Worm (Caenorhabditis elegans) whole organism, L2 larva: ENCODE data around the gene mdt-28.

Experiments used
- C34F6.9 ChIP-seq: fragments of 150-350 bp; optimal IDR thresholded peaks from 2 replicates; lab custom pipeline; 2014; ENCODE audit warnings: missing biosample characterization, missing genetic modification characterization
- F13H6.1 ChIP-seq: sonication (generic microtip); optimal IDR thresholded peaks from 2 replicates; lab custom pipeline; 2016; ENCODE audit warnings: missing genetic modification characterization, missing compliant biosample characterization
- ZK546.5 ChIP-seq: sonication (generic microtip); optimal IDR thresholded peaks from 2 replicates; lab custom pipeline; 2017; ENCODE audit warnings: missing biosample characterization, missing genetic modification characterization
- alr-1 ChIP-seq: fragments of 150-350 bp; optimal IDR thresholded peaks from 2 replicates; lab custom pipeline; 2014; ENCODE audit warnings: missing biosample characterization, missing genetic modification characterization
- aly-2 ChIP-seq: fragments of 150-350 bp; optimal IDR thresholded peaks from 2 replicates; lab custom pipeline; 2014; ENCODE audit warnings: missing biosample characterization, missing genetic modification characterization
- ama-1 ChIP-seq: fragments of 150-350 bp; optimal IDR thresholded peaks from 2 replicates; lab custom pipeline; 2018; ENCODE audit warnings: inconsistent platforms
- blmp-1 ChIP-seq: sonication (generic microtip); optimal IDR thresholded peaks from 2 replicates; lab custom pipeline; 2017; ENCODE audit warnings: missing genetic modification characterization, mild to moderate bottlenecking, missing compliant biosample characterization, antibody characterized with exemption, moderate library complexity; ENCODE audit not compliant: insufficient read depth
- ceh-16 ChIP-seq: fragments of 150-350 bp; optimal IDR thresholded peaks from 2 replicates; lab custom pipeline; 2014; ENCODE audit warnings: missing biosample characterization, missing genetic modification characterization
- ceh-82 ChIP-seq: fragments of 150-350 bp; optimal IDR thresholded peaks from 2 replicates; lab custom pipeline; 2014; ENCODE audit warnings: missing biosample characterization, missing genetic modification characterization
- crh-2 ChIP-seq: sonication (generic microtip); optimal IDR thresholded peaks from 2 replicates; lab custom pipeline; 2017; ENCODE audit warnings: missing biosample characterization, missing genetic modification characterization
- egl-27 ChIP-seq: sonication (generic microtip); optimal IDR thresholded peaks from 3 replicates; lab custom pipeline; 2017; ENCODE audit warnings: missing biosample characterization, missing genetic modification reagents, missing genetic modification characterization
- elt-1 ChIP-seq: fragments of 150-350 bp; optimal IDR thresholded peaks from 2 replicates; lab custom pipeline; 2014; ENCODE audit warnings: missing biosample characterization, missing genetic modification characterization
- gmeb-1 ChIP-seq: fragments of 150-350 bp; optimal IDR thresholded peaks from 2 replicates; lab custom pipeline; 2014; ENCODE audit warnings: missing biosample characterization, missing genetic modification characterization
- lin-11 ChIP-seq: fragments of 150-350 bp; sonication (generic microtip); optimal IDR thresholded peaks from 2 replicates; lab custom pipeline; 2014; ENCODE audit warnings: missing biosample characterization, missing genetic modification characterization, inconsistent platforms, mixed read lengths
- lin-13 ChIP-seq: fragments of 150-350 bp; optimal IDR thresholded peaks from 2 replicates; lab custom pipeline; 2014; ENCODE audit warnings: missing biosample characterization, missing genetic modification reagents, missing genetic modification characterization
- lin-39 ChIP-seq: fragments of 150-350 bp; optimal IDR thresholded peaks from 2 replicates; lab custom pipeline; 2014; ENCODE audit warnings: missing biosample characterization, missing genetic modification reagents, missing genetic modification characterization
- lsy-2 ChIP-seq, 2 experiments: fragments of 150-350 bp in 1 of 2; sonication (generic microtip) in 1 of 2; optimal IDR thresholded peaks; 2 replicates each; lab custom pipeline; 2014 to 2017; ENCODE audit warnings: missing biosample characterization in 2 of 2, missing genetic modification characterization in 2 of 2
- mbf-1 ChIP-seq: sonication (generic microtip); optimal IDR thresholded peaks from 2 replicates; lab custom pipeline; 2017; ENCODE audit warnings: missing biosample characterization, missing genetic modification characterization
- mdl-1 ChIP-seq, 2 experiments: fragments of 150-350 bp in 1 of 2; sonication (generic microtip) in 1 of 2; optimal IDR thresholded peaks; 2 replicates each; lab custom pipeline; 2017; ENCODE audit warnings: missing biosample characterization in 2 of 2, missing genetic modification characterization in 2 of 2
- nhr-11 ChIP-seq: fragments of 150-350 bp; optimal IDR thresholded peaks from 2 replicates; lab custom pipeline; 2014; ENCODE audit warnings: missing biosample characterization, missing genetic modification characterization
- nhr-12 ChIP-seq: fragments of 150-350 bp; optimal IDR thresholded peaks from 2 replicates; lab custom pipeline; 2014; ENCODE audit warnings: missing biosample characterization, missing genetic modification characterization
- nhr-129 ChIP-seq: fragments of 150-350 bp; optimal IDR thresholded peaks from 2 replicates; lab custom pipeline; 2014; ENCODE audit warnings: missing biosample characterization, missing genetic modification characterization
- nhr-237 ChIP-seq: fragments of 150-350 bp; optimal IDR thresholded peaks from 2 replicates; lab custom pipeline; 2014; ENCODE audit warnings: missing biosample characterization, missing genetic modification characterization
- nhr-6 ChIP-seq: fragments of 150-350 bp; optimal IDR thresholded peaks from 2 replicates; lab custom pipeline; 2014; ENCODE audit warnings: missing biosample characterization, missing genetic modification characterization
- sma-3 ChIP-seq: sonication (generic microtip); optimal IDR thresholded peaks from 2 replicates; lab custom pipeline; 2016; ENCODE audit warnings: missing genetic modification reagents, missing genetic modification characterization, missing compliant biosample characterization
- sma-9 ChIP-seq, 2 experiments: fragments of 150-350 bp in 1 of 2; sonication (generic microtip) in 1 of 2; optimal IDR thresholded peaks; 2 replicates each; lab custom pipeline; 2014 to 2016; ENCODE audit warnings: missing genetic modification characterization in 2 of 2, mild to moderate bottlenecking in 1 of 2, missing biosample characterization in 1 of 2, missing compliant biosample characterization in 1 of 2, missing genetic modification reagents in 1 of 2, moderate library complexity in 1 of 2
- snpc-4 ChIP-seq: fragments of 150-350 bp; optimal IDR thresholded peaks from 2 replicates; lab custom pipeline; 2014; ENCODE audit warnings: missing biosample characterization, missing genetic modification characterization
- unc-39 ChIP-seq: fragments of 150-350 bp; optimal IDR thresholded peaks from 2 replicates; lab custom pipeline; 2014; ENCODE audit warnings: missing biosample characterization, missing genetic modification characterization
- unc-55 ChIP-seq: fragments of 150-350 bp; sonication (generic microtip); optimal IDR thresholded peaks from 3 replicates; lab custom pipeline; 2014; ENCODE audit warnings: missing biosample characterization, missing genetic modification reagents, missing genetic modification characterization
- unc-62 ChIP-seq: fragments of 150-350 bp; optimal IDR thresholded peaks from 2 replicates; lab custom pipeline; 2014; ENCODE audit warnings: missing biosample characterization, missing genetic modification reagents, missing genetic modification characterization
- zag-1 ChIP-seq: fragments of 150-350 bp; optimal IDR thresholded peaks from 2 replicates; lab custom pipeline; 2014; ENCODE audit warnings: missing biosample characterization, missing genetic modification characterization
- ztf-1 ChIP-seq: fragments of 200-800 bp; sonication (Bioruptor generic); conservative IDR thresholded peaks from 2 replicates; pipeline ENCODE4 v1.3.6; 2022; ENCODE audit warnings: missing genetic modification characterization, missing compliant biosample characterization
- ztf-4 ChIP-seq: fragments of 150-350 bp; optimal IDR thresholded peaks from 2 replicates; lab custom pipeline; 2014; ENCODE audit warnings: missing biosample characterization, missing genetic modification characterization

Gene mdt-28

ce11 chrV:15563477-15563876 is 11.7 kb downstream of the mdt-28 start:
- TF ChIP-seq sma-3 (GFP tag; lab: Kevin White, UChicago) = no peak
- TF ChIP-seq alr-1 (tag; lab: Kevin White, UChicago) = no peak
- TF ChIP-seq crh-2 (tag; lab: Kevin White, UChicago) = no peak
- no peak for TF ChIP-seq lin-39 (tag; lab: Kevin White, UChicago)
- no peak for TF ChIP-seq egl-27 (tag; lab: Kevin White, UChicago)
- TF ChIP-seq ceh-82 (tag; lab: Kevin White, UChicago) = no peak
- no peak for TF ChIP-seq C34F6.9 (tag; lab: Kevin White, UChicago)
- no peak for TF ChIP-seq ama-1 (lab: Kevin White, UChicago)
- TF ChIP-seq unc-62 (GFP tag; lab: Kevin White, UChicago) = no peak
- TF ChIP-seq unc-39 (tag; lab: Kevin White, UChicago) = no peak
- TF ChIP-seq nhr-11 = no peak
- TF ChIP-seq elt-1 (tag; lab: Kevin White, UChicago) = no peak
- TF ChIP-seq snpc-4 (tag; lab: Kevin White, UChicago) = no peak
- no peak for TF ChIP-seq blmp-1 (tag; lab: Kevin White, UChicago)
- TF ChIP-seq mdl-1 (tag; optimal IDR thresholded peaks at IDR 0.05; lab: Kevin White, UChicago) = no peak
- TF ChIP-seq, all 48 proteins: peak for 0

ce11 chrV:15562541-15562940 is 12.7 kb downstream of the mdt-28 start:
- no peak for TF ChIP-seq ztf-1 (GFP tag; lab: Robert Waterston, UW)

ce11 chrV:15559729-15560128 is 15.5 kb downstream of the mdt-28 start:
- TF ChIP-seq ztf-4 = no peak
- no peak for TF ChIP-seq ceh-16 (tag; lab: Kevin White, UChicago)
- no peak for TF ChIP-seq nhr-6 (tag; lab: Kevin White, UChicago)
- no peak for TF ChIP-seq nhr-12
- TF ChIP-seq gmeb-1 (tag; lab: Kevin White, UChicago) = no peak
- no peak for TF ChIP-seq sma-9 (GFP tag; optimal IDR thresholded peaks at IDR 0.05; lab: Kevin White, UChicago)
- TF ChIP-seq sma-9 (tag; optimal IDR thresholded peaks at IDR 0.05; lab: Kevin White, UChicago) = no peak
- no peak for TF ChIP-seq ZK546.5 (tag; lab: Kevin White, UChicago)
- no peak for TF ChIP-seq zag-1 (tag; lab: Kevin White, UChicago)
- no peak for TF ChIP-seq alr-1 (tag; lab: Kevin White, UChicago)
- TF ChIP-seq mdl-1 (tag; optimal IDR thresholded peaks at IDR 0.05; lab: Kevin White, UChicago) = no peak
- TF ChIP-seq mbf-1 (tag; lab: Kevin White, UChicago) = no peak
- TF ChIP-seq lin-11 (tag; lab: Kevin White, UChicago) = no peak
- TF ChIP-seq lin-13 (GFP tag; lab: Kevin White, UChicago) = no peak
- no peak for TF ChIP-seq nhr-11
- no peak for TF ChIP-seq nhr-237
- no peak for TF ChIP-seq sma-3 (GFP tag; lab: Kevin White, UChicago)
- TF ChIP-seq unc-62 (GFP tag; lab: Kevin White, UChicago) = no peak
- TF ChIP-seq crh-2 (tag; lab: Kevin White, UChicago) = no peak
- no peak for TF ChIP-seq F13H6.1
- TF ChIP-seq, all 48 proteins: peak for 0

- TF ChIP-seq unc-39 (tag; lab: Kevin White, UChicago) (no peak), aly-2 (tag; lab: Kevin White, UChicago) (no peak), ceh-82 (tag; lab: Kevin White, UChicago) (no peak), F13H6.1 (no peak)
Observed at ce11 chrV:15559047-15559446, 16.2 kb downstream of the mdt-28 start, which contains the start of gene acr-18. Gene acr-18, minus strand, starts transcription at chrV:15559147.

ce11 chrV:15553869-15554268 is 21.3 kb downstream of the mdt-28 start:
- TF ChIP-seq nhr-129 (tag; lab: Kevin White, UChicago) (peak; percentile 55), sma-9 (GFP tag; optimal IDR thresholded peaks at IDR 0.05; lab: Kevin White, UChicago) (peak; percentile 3), sma-9 (tag; optimal IDR thresholded peaks at IDR 0.05; lab: Kevin White, UChicago) (no peak), crh-2 (tag; lab: Kevin White, UChicago) (peak; percentile 37), lsy-2 (tag; optimal IDR thresholded peaks at IDR 0.05; lab: Kevin White, UChicago) (peak in 1 of 2 experiments; percentile 20), C34F6.9 (tag; lab: Kevin White, UChicago) (no peak), lin-11 (tag; lab: Kevin White, UChicago) (no peak), unc-55 (GFP tag; lab: Kevin White, UChicago) (peak; percentile 26), gmeb-1 (tag; lab: Kevin White, UChicago) (peak; percentile 20)
